Worm (Caenorhabditis elegans) whole organism, L1 larva: ENCODE results near the gene bbs-5.

Source experiments
- C04F5.9 ChIP-seq: sonication (generic microtip); optimal IDR thresholded peaks from 2 replicates; lab custom pipeline; 2016; ENCODE audit warnings: missing genetic modification characterization, missing compliant biosample characterization
- C34B4.2 ChIP-seq: sonication (generic microtip); optimal IDR thresholded peaks from 2 replicates; lab custom pipeline; 2017; ENCODE audit warnings: mild to moderate bottlenecking, missing genetic modification characterization, missing compliant biosample characterization
- F16B12.6 ChIP-seq: fragments of 150-350 bp; optimal IDR thresholded peaks from 2 replicates; lab custom pipeline; 2014; ENCODE audit warnings: missing biosample characterization, missing genetic modification characterization
- aha-1 ChIP-seq: fragments of 150-350 bp; optimal IDR thresholded peaks from 2 replicates; lab custom pipeline; 2014; ENCODE audit warnings: missing biosample characterization, missing genetic modification characterization
- alr-1 ChIP-seq: fragments of 200-800 bp; sonication (Bioruptor generic); optimal IDR thresholded peaks from 2 replicates; lab custom pipeline; 2018; ENCODE audit warnings: borderline replicate concordance, mild to moderate bottlenecking, missing genetic modification characterization, missing compliant biosample characterization
- aly-2 ChIP-seq: fragments of 150-350 bp; optimal IDR thresholded peaks from 2 replicates; lab custom pipeline; 2014; ENCODE audit warnings: missing biosample characterization, missing genetic modification characterization
- blmp-1 ChIP-seq: fragments of 150-350 bp; optimal IDR thresholded peaks from 2 replicates; lab custom pipeline; 2014; ENCODE audit warnings: missing biosample characterization, missing genetic modification characterization
- ceh-63 ChIP-seq: fragments of 200-800 bp; sonication (Bioruptor generic); optimal IDR thresholded peaks from 2 replicates; lab custom pipeline; 2018; ENCODE audit warnings: mild to moderate bottlenecking, missing genetic modification characterization, missing compliant biosample characterization
- efl-1 ChIP-seq, 4 experiments: fragments of 150-350 bp; optimal IDR thresholded peaks in 3 of 4; peaks in 1 of 4; 1 replicate in 1 of 4; 2 replicates in 3 of 4; lab custom pipeline; 2014; ENCODE audit warnings: missing biosample characterization in 2 of 4, missing genetic modification characterization in 2 of 4, missing genetic modification reagents in 2 of 4
- efl-3 ChIP-seq: fragments of 200-800 bp; sonication (Bioruptor generic); optimal IDR thresholded peaks from 2 replicates; lab custom pipeline; 2018; ENCODE audit warnings: mild to moderate bottlenecking, missing genetic modification characterization, missing compliant biosample characterization
- egl-27 ChIP-seq, 2 experiments: fragments of 150-350 bp in 1 of 2; sonication (generic microtip); optimal IDR thresholded peaks; 3 replicates each; lab custom pipeline; 2017 to 2018; ENCODE audit warnings: missing biosample characterization in 2 of 2, missing genetic modification characterization in 2 of 2, missing genetic modification reagents in 2 of 2
- elt-3 ChIP-seq, 6 experiments: fragments of 150-350 bp in 1 of 6; sonication (generic microtip); optimal IDR thresholded peaks; 2 replicates each; lab custom pipeline; 2017 to 2018; ENCODE audit warnings: missing biosample characterization in 6 of 6, missing genetic modification characterization in 6 of 6, inconsistent platforms in 1 of 6
- fos-1 ChIP-seq: fragments of 150-350 bp; optimal IDR thresholded peaks from 2 replicates; lab custom pipeline; 2014; ENCODE audit warnings: missing biosample characterization, missing genetic modification characterization
- grh-1 ChIP-seq: fragments of 200-800 bp; sonication (Bioruptor generic); IDR thresholded peaks from 2 replicates; pipeline ENCODE4 v1.3.6; 2022; ENCODE audit warnings: missing genetic modification reagents, missing genetic modification characterization, missing compliant biosample characterization
- hlh-4 ChIP-seq: sonication (generic microtip); optimal IDR thresholded peaks from 2 replicates; lab custom pipeline; 2016; ENCODE audit warnings: mild to moderate bottlenecking, missing genetic modification characterization, missing compliant biosample characterization
- irx-1 ChIP-seq: sonication (generic microtip); optimal IDR thresholded peaks from 2 replicates; lab custom pipeline; 2016; ENCODE audit warnings: missing genetic modification characterization, missing compliant biosample characterization
- lin-13 ChIP-seq: fragments of 150-350 bp; optimal IDR thresholded peaks from 2 replicates; lab custom pipeline; 2014; ENCODE audit warnings: missing biosample characterization, missing genetic modification reagents, missing genetic modification characterization
- lin-14 ChIP-seq: fragments of 200-800 bp; sonication (Bioruptor generic); optimal IDR thresholded peaks from 2 replicates; lab custom pipeline; 2018; ENCODE audit warnings: mild to moderate bottlenecking, missing genetic modification characterization, moderate library complexity, missing compliant biosample characterization
- lin-15B ChIP-seq: fragments of 150-350 bp; sonication (generic microtip); optimal IDR thresholded peaks from 3 replicates; lab custom pipeline; 2014; ENCODE audit warnings: missing biosample characterization, missing genetic modification characterization
- lin-35 ChIP-seq, 2 experiments: fragments of 150-350 bp; optimal IDR thresholded peaks; 2 replicates each; lab custom pipeline; 2014; ENCODE audit warnings: missing biosample characterization in 2 of 2, missing genetic modification characterization in 2 of 2, missing genetic modification reagents in 2 of 2
- lin-39 ChIP-seq: fragments of 150-350 bp; optimal IDR thresholded peaks from 2 replicates; lab custom pipeline; 2014; ENCODE audit warnings: missing biosample characterization, missing genetic modification reagents, missing genetic modification characterization
- lir-3 ChIP-seq: sonication (generic microtip); optimal IDR thresholded peaks from 2 replicates; lab custom pipeline; 2016; ENCODE audit warnings: mild to moderate bottlenecking, missing genetic modification characterization, moderate library complexity, missing compliant biosample characterization; ENCODE audit not compliant: poor library complexity
- mdl-1 ChIP-seq, 2 experiments: fragments of 150-350 bp; optimal IDR thresholded peaks; 2 replicates each; lab custom pipeline; 2014 to 2017; ENCODE audit warnings: missing biosample characterization in 2 of 2, missing genetic modification characterization in 2 of 2, inconsistent platforms in 1 of 2
- nhr-19 ChIP-seq: fragments of 200-800 bp; sonication (Bioruptor generic); conservative IDR thresholded peaks from 2 replicates; pipeline ENCODE4 v1.3.6; 2022; ENCODE audit warnings: missing genetic modification characterization, missing compliant biosample characterization
- nhr-20 ChIP-seq: sonication (generic microtip); optimal IDR thresholded peaks from 2 replicates; lab custom pipeline; 2016; ENCODE audit warnings: mild to moderate bottlenecking, missing genetic modification characterization, missing compliant biosample characterization
- nhr-237 ChIP-seq: fragments of 150-350 bp; optimal IDR thresholded peaks from 2 replicates; lab custom pipeline; 2014; ENCODE audit warnings: missing biosample characterization, missing genetic modification characterization
- nhr-28 ChIP-seq: fragments of 150-350 bp; optimal IDR thresholded peaks from 2 replicates; lab custom pipeline; 2014; ENCODE audit warnings: missing biosample characterization, missing genetic modification characterization
- nhr-47 ChIP-seq: sonication (generic microtip); optimal IDR thresholded peaks from 2 replicates; lab custom pipeline; 2016; ENCODE audit warnings: mild to moderate bottlenecking, missing genetic modification characterization, moderate library complexity, missing compliant biosample characterization
- nhr-71 ChIP-seq: sonication (generic microtip); optimal IDR thresholded peaks from 2 replicates; lab custom pipeline; 2016; ENCODE audit warnings: mild to moderate bottlenecking, missing genetic modification characterization, moderate library complexity, missing compliant biosample characterization
- nhr-85 ChIP-seq: sonication (generic microtip); peaks from one replicate; lab custom pipeline; 2016; ENCODE audit warnings: missing genetic modification characterization, inconsistent platforms, missing compliant biosample characterization
- nhr-90 ChIP-seq: sonication (generic microtip); optimal IDR thresholded peaks from 2 replicates; lab custom pipeline; 2016; ENCODE audit warnings: mild to moderate bottlenecking, missing genetic modification characterization, missing compliant biosample characterization; ENCODE audit not compliant: poor library complexity
- pag-3 ChIP-seq: sonication (generic microtip); optimal IDR thresholded peaks from 2 replicates; lab custom pipeline; 2017; ENCODE audit warnings: missing genetic modification characterization, mild to moderate bottlenecking, missing compliant biosample characterization, antibody characterized with exemption, borderline replicate concordance; ENCODE audit not compliant: insufficient read depth
- pqm-1 ChIP-seq: sonication (generic microtip); optimal IDR thresholded peaks from 3 replicates; lab custom pipeline; 2017; ENCODE audit warnings: missing biosample characterization, missing genetic modification characterization
- rnt-1 ChIP-seq: sonication (generic microtip); optimal IDR thresholded peaks from 2 replicates; lab custom pipeline; 2016; ENCODE audit warnings: mild to moderate bottlenecking, missing genetic modification characterization, moderate library complexity, missing compliant biosample characterization
- snpc-4 ChIP-seq: fragments of 150-350 bp; optimal IDR thresholded peaks from 2 replicates; lab custom pipeline; 2014; ENCODE audit warnings: missing biosample characterization, missing genetic modification characterization
- snu-23 ChIP-seq: sonication (generic microtip); optimal IDR thresholded peaks from 2 replicates; lab custom pipeline; 2016; ENCODE audit warnings: missing genetic modification characterization, missing compliant biosample characterization
- sox-4 ChIP-seq: sonication (generic microtip); optimal IDR thresholded peaks from 2 replicates; lab custom pipeline; 2016; ENCODE audit warnings: missing genetic modification characterization, missing compliant biosample characterization
- sup-37 ChIP-seq: fragments of 200-800 bp; sonication (Bioruptor generic); optimal IDR thresholded peaks from 2 replicates; lab custom pipeline; 2018; ENCODE audit warnings: mild to moderate bottlenecking, missing genetic modification characterization, missing compliant biosample characterization
- swsn-7 ChIP-seq: sonication (generic microtip); optimal IDR thresholded peaks from 2 replicates; lab custom pipeline; 2016; ENCODE audit warnings: missing genetic modification characterization, missing compliant biosample characterization
- tbx-2 ChIP-seq: sonication (generic microtip); optimal IDR thresholded peaks from 2 replicates; lab custom pipeline; 2016; ENCODE audit warnings: missing genetic modification characterization, missing compliant biosample characterization
- tlp-1 ChIP-seq: fragments of 150-350 bp; optimal IDR thresholded peaks from 2 replicates; lab custom pipeline; 2014; ENCODE audit warnings: missing biosample characterization, missing genetic modification characterization
- unc-86 ChIP-seq: sonication (generic microtip); optimal IDR thresholded peaks from 2 replicates; lab custom pipeline; 2016; ENCODE audit warnings: missing genetic modification characterization, missing compliant biosample characterization
- vab-15 ChIP-seq: sonication (generic microtip); optimal IDR thresholded peaks from 2 replicates; lab custom pipeline; 2017; ENCODE audit warnings: missing genotype, mild to moderate bottlenecking, missing genetic modification characterization, missing compliant biosample characterization
- ztf-11 ChIP-seq, 2 experiments: sonication (generic microtip); optimal IDR thresholded peaks; 2 replicates each; lab custom pipeline; 2016 to 2017; ENCODE audit warnings: missing genetic modification characterization in 2 of 2, missing biosample characterization in 1 of 2, missing compliant biosample characterization in 1 of 2
- ztf-4 ChIP-seq: fragments of 150-350 bp; optimal IDR thresholded peaks from 2 replicates; lab custom pipeline; 2014; ENCODE audit warnings: missing biosample characterization, missing genetic modification characterization

Gene bbs-5

DNA sequence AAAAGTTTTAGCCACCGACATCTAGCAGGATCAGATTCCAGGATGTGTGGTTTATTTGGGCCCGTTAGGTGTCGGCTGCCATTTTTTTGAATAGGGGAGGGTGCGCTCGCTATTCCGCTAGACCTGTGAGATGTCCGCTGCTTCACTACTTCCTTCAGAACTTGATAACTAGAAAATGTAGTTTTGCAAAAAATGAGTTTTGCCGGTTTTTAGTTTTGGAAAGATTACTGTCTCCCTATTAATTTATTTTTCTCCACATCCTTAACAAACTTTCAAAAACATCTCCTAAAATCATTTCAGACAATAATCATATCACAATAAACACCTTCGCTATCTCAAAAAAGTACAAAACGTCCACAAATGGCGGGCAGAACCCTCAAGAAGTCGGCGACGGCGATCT lies 33.3 kb upstream of the bbs-5 start, which contains the start of gene vglu-2:
TSS of gene vglu-2 (plus strand) at position 301 of the 400 bp plus-strand sequence.
- TF ChIP-seq egl-27 (tag; optimal IDR thresholded peaks at IDR 0.05; lab: Kevin White, UChicago), result no peak
- TF ChIP-seq alr-1, result no peak
- TF ChIP-seq hlh-4 (tag; lab: Kevin White, UChicago), result no peak
- no peak for TF ChIP-seq ceh-63 (GFP tag; lab: Kevin White, UChicago)
- no peak for TF ChIP-seq tbx-2 (tag; lab: Kevin White, UChicago)
- TF ChIP-seq sox-4 (tag; lab: Kevin White, UChicago), result no peak
- no peak for TF ChIP-seq snpc-4 (tag; lab: Kevin White, UChicago)
- no peak for TF ChIP-seq ztf-11 (tag; optimal IDR thresholded peaks at IDR 0.05; lab: Kevin White, UChicago)
- no peak for TF ChIP-seq C34B4.2 (tag; lab: Kevin White, UChicago)
- no peak for TF ChIP-seq lin-13
- no peak for TF ChIP-seq lin-35 (GFP tag; optimal IDR thresholded peaks at IDR 0.05; lab: Kevin White, UChicago)
- TF ChIP-seq nhr-237 (tag; lab: Kevin White, UChicago), result no peak
- TF ChIP-seq mdl-1 (tag; optimal IDR thresholded peaks at IDR 0.05; lab: Kevin White, UChicago), result no peak
- no peak for TF ChIP-seq swsn-7 (tag; lab: Kevin White, UChicago)
- TF ChIP-seq lin-15B (tag; lab: Kevin White, UChicago), result no peak
- no peak for TF ChIP-seq ztf-4 (tag; lab: Kevin White, UChicago)

DNA sequence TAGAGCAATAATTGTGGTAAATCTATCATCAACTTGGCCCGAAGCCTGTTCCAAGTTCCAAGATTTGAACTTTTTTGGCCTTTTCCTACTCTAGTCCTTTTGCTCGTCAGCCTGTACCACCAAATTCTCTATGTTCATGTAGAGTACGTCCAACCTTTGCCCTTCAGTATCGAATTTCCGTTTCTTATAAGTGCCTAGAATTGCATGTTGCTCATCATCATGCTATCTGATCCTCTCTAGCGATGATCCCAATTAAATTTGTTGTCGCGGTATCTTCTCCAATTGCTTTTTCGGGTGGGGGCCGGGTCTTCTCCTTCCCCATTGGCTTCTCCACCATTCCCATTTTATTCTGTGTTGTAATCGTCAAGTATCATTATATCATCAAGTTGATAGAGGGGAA lies 32.4 kb upstream of the bbs-5 start:
- TF ChIP-seq nhr-47 (no peak), nhr-28 (tag; lab: Kevin White, UChicago) (no peak), pqm-1 (tag; lab: Kevin White, UChicago) (no peak)

DNA sequence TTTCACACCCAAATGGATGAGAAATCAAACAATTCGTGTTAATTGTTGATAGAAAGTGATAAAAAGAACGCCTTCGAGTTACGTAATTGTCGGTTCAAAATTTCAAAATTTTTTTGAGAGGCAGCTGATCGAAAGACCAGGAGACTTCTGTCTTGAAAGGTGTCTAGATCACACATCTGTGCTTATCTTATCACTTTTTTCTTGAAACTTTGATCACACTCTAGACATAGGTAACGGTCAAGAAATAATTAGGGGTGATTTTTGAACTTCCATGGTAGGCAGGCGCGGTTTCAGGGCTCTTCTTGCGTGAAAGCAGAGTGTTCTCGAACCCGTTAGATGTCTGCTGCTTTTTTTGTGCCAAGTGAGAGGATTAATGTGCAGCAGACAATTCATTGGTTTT lies 31.8 kb upstream of the bbs-5 start:
- TF ChIP-seq nhr-85 (peak; percentile 72), elt-3 (tag; optimal IDR thresholded peaks at IDR 0.05; lab: Kevin White, UChicago) (peak in 2 of 6 experiments; percentile 32 to 78), F16B12.6 (tag; lab: Kevin White, UChicago) (no peak)

DNA sequence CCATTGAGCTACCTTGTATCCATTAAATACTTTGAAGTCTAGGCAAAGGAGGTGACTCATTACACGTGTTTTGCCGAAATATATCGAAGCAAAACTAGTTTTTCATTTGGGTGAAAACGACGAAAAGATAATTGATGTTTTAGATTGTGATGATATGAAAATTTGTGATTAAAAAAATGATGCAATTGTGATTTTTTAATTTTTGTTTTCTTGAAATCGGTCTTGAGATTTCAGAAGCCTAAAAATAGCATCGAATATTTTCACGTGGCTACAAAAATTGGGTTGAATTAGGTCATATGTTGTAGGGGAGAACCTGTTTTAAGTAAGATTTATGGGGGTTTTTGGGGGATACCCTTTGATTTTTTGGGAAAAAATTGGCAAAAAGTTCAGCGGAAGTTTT lies 29.0 kb upstream of the bbs-5 start:
- TF ChIP-seq egl-27 (tag; optimal IDR thresholded peaks at IDR 0.05; lab: Kevin White, UChicago), result no peak
- no peak for TF ChIP-seq tbx-2 (tag; lab: Kevin White, UChicago)
- TF ChIP-seq vab-15 (tag; lab: Kevin White, UChicago), result peak; percentile 60
- TF ChIP-seq nhr-85, result peak; percentile 95
- no peak for TF ChIP-seq lir-3
- TF ChIP-seq blmp-1 (tag; lab: Kevin White, UChicago), result peak; percentile 23
- TF ChIP-seq efl-1 (optimal IDR thresholded peaks at IDR 0.05; lab: Kevin White, UChicago), result no peak
- TF ChIP-seq efl-1 (GFP tag; optimal IDR thresholded peaks at IDR 0.05 in 1 of 2; lab: Kevin White, UChicago), result peak in 1 of 2 experiments; percentile 93
- TF ChIP-seq sup-37, result no peak
- no peak for TF ChIP-seq irx-1 (tag; lab: Kevin White, UChicago)
- no peak for TF ChIP-seq pag-3
- TF ChIP-seq nhr-20 (tag; lab: Kevin White, UChicago), result peak; percentile 53
- peak; percentile 41; the same call in 1 of the 2 replicates for TF ChIP-seq grh-1 (GFP tag; lab: Robert Waterston, UW)
- TF ChIP-seq aha-1 (tag; lab: Kevin White, UChicago), result no peak
- peak; percentile 9 for TF ChIP-seq lin-14 (GFP tag; lab: Kevin White, UChicago)
- no peak for TF ChIP-seq fos-1 (tag; lab: Kevin White, UChicago)
- TF ChIP-seq nhr-90 (tag; lab: Kevin White, UChicago), result no peak
- TF ChIP-seq unc-86, result no peak
- no peak for TF ChIP-seq C04F5.9 (tag; lab: Kevin White, UChicago)
- TF ChIP-seq efl-3 (GFP tag; lab: Kevin White, UChicago), result no peak
- no peak for TF ChIP-seq nhr-19 (GFP tag; lab: Robert Waterston, UW)
- peak; percentile 3 for TF ChIP-seq snu-23 (GFP tag; lab: Kevin White, UChicago)
- no peak for TF ChIP-seq C34B4.2 (tag; lab: Kevin White, UChicago)
- TF ChIP-seq hlh-4 (tag; lab: Kevin White, UChicago), result no peak
- TF ChIP-seq mdl-1 (tag; optimal IDR thresholded peaks at IDR 0.05; lab: Kevin White, UChicago), result no peak
- no peak for TF ChIP-seq pqm-1 (tag; lab: Kevin White, UChicago)
- peak in 1 of 2 experiments; percentile 52 for TF ChIP-seq lin-35 (GFP tag; optimal IDR thresholded peaks at IDR 0.05; lab: Kevin White, UChicago)
- TF ChIP-seq tlp-1, result no peak
- no peak for TF ChIP-seq lin-39 (tag; lab: Kevin White, UChicago)
- peak in 2 of 6 experiments; percentile 20 to 59 for TF ChIP-seq elt-3 (tag; optimal IDR thresholded peaks at IDR 0.05; lab: Kevin White, UChicago)
- TF ChIP-seq nhr-71 (tag; lab: Kevin White, UChicago), result peak; percentile 51
- TF ChIP-seq alr-1, result no peak
- no peak for TF ChIP-seq rnt-1 (tag; lab: Kevin White, UChicago)
- no peak for TF ChIP-seq aly-2 (tag; lab: Kevin White, UChicago)
